Worm (Caenorhabditis elegans) whole organism, L4 larva: ENCODE data around the gene srx-73.

ENCODE experiments used
- ZK546.5 ChIP-seq, 2 experiments: sonication (generic microtip); optimal IDR thresholded peaks; 2 replicates each; lab custom pipeline; 2017; ENCODE audit warnings: missing biosample characterization in 2 of 2, missing genetic modification characterization in 2 of 2
- daf-12 ChIP-seq: fragments of 150-350 bp; optimal IDR thresholded peaks from 2 replicates; lab custom pipeline; 2014; ENCODE audit warnings: missing biosample characterization, missing genetic modification reagents, missing genetic modification characterization
- dpl-1 ChIP-seq: fragments of 150-350 bp; optimal IDR thresholded peaks from 2 replicates; lab custom pipeline; 2014; ENCODE audit warnings: missing biosample characterization, missing genetic modification reagents, missing genetic modification characterization
- fkh-10 ChIP-seq: fragments of 150-350 bp; optimal IDR thresholded peaks from 2 replicates; lab custom pipeline; 2014; ENCODE audit warnings: missing biosample characterization, missing genetic modification reagents, missing genetic modification characterization
- lim-7 ChIP-seq: fragments of 200-800 bp; sonication (Bioruptor generic); IDR thresholded peaks from 2 replicates; pipeline ENCODE4 v1.3.6; 2022; ENCODE audit warnings: missing genetic modification characterization, missing compliant biosample characterization
- lin-15B ChIP-seq: fragments of 150-350 bp; sonication (generic microtip); optimal IDR thresholded peaks from 3 replicates; lab custom pipeline; 2014; ENCODE audit warnings: missing biosample characterization, missing genetic modification characterization
- lsy-2 ChIP-seq, 2 experiments: fragments of 150-350 bp in 1 of 2; sonication (generic microtip) in 1 of 2; optimal IDR thresholded peaks; 2 replicates each; lab custom pipeline; 2014 to 2017; ENCODE audit warnings: missing biosample characterization in 2 of 2, missing genetic modification characterization in 2 of 2
- mdl-1 ChIP-seq, 2 experiments: fragments of 150-350 bp in 1 of 2; sonication (generic microtip) in 1 of 2; optimal IDR thresholded peaks; 2 replicates each; lab custom pipeline; 2014 to 2017; ENCODE audit warnings: missing biosample characterization in 2 of 2, missing genetic modification characterization in 2 of 2
- nhr-77 ChIP-seq: fragments of 150-350 bp; optimal IDR thresholded peaks from 2 replicates; lab custom pipeline; 2014; ENCODE audit warnings: missing biosample characterization, missing genetic modification characterization
- pha-4 ChIP-seq, 2 experiments: fragments of 150-350 bp in 1 of 2; fragments of 200-800 bp in 1 of 2; sonication (Bioruptor generic) in 1 of 2; IDR thresholded peaks in 1 of 2; optimal IDR thresholded peaks in 1 of 2; 2 replicates each; pipeline versions ENCODE4 v1.3.6 to Lab custom; 2014 to 2022; ENCODE audit warnings: missing genetic modification characterization in 2 of 2, missing genetic modification reagents in 2 of 2, missing biosample characterization in 1 of 2, missing compliant biosample characterization in 1 of 2
- snpc-4 ChIP-seq: fragments of 150-350 bp; optimal IDR thresholded peaks from 2 replicates; lab custom pipeline; 2014; ENCODE audit warnings: missing biosample characterization, missing genetic modification characterization
- unc-62 ChIP-seq, 3 experiments: fragments of 150-350 bp in 1 of 3; sonication (generic microtip); optimal IDR thresholded peaks in 2 of 3; peaks in 1 of 3; 1 replicate in 1 of 3; 2 replicates in 2 of 3; lab custom pipeline; 2014 to 2017; ENCODE audit warnings: missing biosample characterization in 3 of 3, missing genetic modification characterization in 3 of 3, missing genetic modification reagents in 3 of 3, missing genotype in 1 of 3

- TF ChIP-seq pha-4 (GFP tag; IDR thresholded peaks at IDR 0.05; lab: Robert Waterston, UW) (no peak), pha-4 (tag; optimal IDR thresholded peaks at IDR 0.05; lab: Kevin White, UChicago) (no peak), snpc-4 (no peak), daf-12 (no peak), nhr-77 (no peak), dpl-1 (GFP tag; lab: Kevin White, UChicago) (no peak), lin-15B (tag; lab: Kevin White, UChicago) (no peak), fkh-10 (GFP tag; lab: Kevin White, UChicago) (no peak), lim-7 (no peak), unc-62 (GFP tag; optimal IDR thresholded peaks at IDR 0.05 in 1 of 2; lab: Kevin White, UChicago) (no peak), unc-62 (tag; optimal IDR thresholded peaks at IDR 0.05; lab: Kevin White, UChicago) (no peak), mdl-1 (tag; optimal IDR thresholded peaks at IDR 0.05; lab: Kevin White, UChicago) (no peak), ZK546.5 (tag; optimal IDR thresholded peaks at IDR 0.05; lab: Kevin White, UChicago) (no peak), lsy-2 (tag; optimal IDR thresholded peaks at IDR 0.05; lab: Kevin White, UChicago) (no peak)
Measured at ce11 chrV:4624717-4625116, 40.8 kb downstream of the srx-73 start.
